Worm (Caenorhabditis elegans) whole organism, late embryonic: ENCODE measurements around the gene srx-2.

Source experiments
- T23F11.4 ChIP-seq: fragments of 200-800 bp; sonication (Bioruptor generic); optimal IDR thresholded peaks from 2 replicates; lab custom pipeline; 2018; ENCODE audit warnings: mild to moderate bottlenecking, missing genetic modification characterization, missing compliant biosample characterization
- ama-1 ChIP-seq: fragments of 150-350 bp; optimal IDR thresholded peaks from 2 replicates; lab custom pipeline; 2014
- ceh-19 ChIP-seq: fragments of 200-800 bp; sonication (Bioruptor generic); optimal IDR thresholded peaks from 2 replicates; lab custom pipeline; 2018; ENCODE audit warnings: mild to moderate bottlenecking, missing genetic modification characterization, missing compliant biosample characterization
- elt-2 ChIP-seq: sonication (generic microtip); optimal IDR thresholded peaks from 2 replicates; lab custom pipeline; 2016; ENCODE audit warnings: missing genetic modification reagents, missing genetic modification characterization, missing compliant biosample characterization
- elt-4 ChIP-seq: sonication (generic microtip); optimal IDR thresholded peaks from 2 replicates; lab custom pipeline; 2016; ENCODE audit warnings: missing genetic modification characterization, missing compliant biosample characterization
- fkh-10 ChIP-seq: fragments of 150-350 bp; optimal IDR thresholded peaks from 2 replicates; lab custom pipeline; 2014; ENCODE audit warnings: missing biosample characterization, missing genetic modification reagents, missing genetic modification characterization
- gmeb-2 ChIP-seq: sonication (generic microtip); optimal IDR thresholded peaks from 2 replicates; lab custom pipeline; 2016; ENCODE audit warnings: missing genetic modification characterization, inconsistent platforms, missing compliant biosample characterization
- lim-6 ChIP-seq: sonication (generic microtip); optimal IDR thresholded peaks from 2 replicates; lab custom pipeline; 2016; ENCODE audit warnings: missing genetic modification characterization, missing compliant biosample characterization
- nfya-1 ChIP-seq: sonication (generic microtip); optimal IDR thresholded peaks from 2 replicates; lab custom pipeline; 2017; ENCODE audit warnings: missing genetic modification characterization, mild to moderate bottlenecking, missing compliant biosample characterization, antibody characterized with exemption, moderate library complexity
- nhr-11 ChIP-seq: fragments of 150-350 bp; optimal IDR thresholded peaks from 2 replicates; lab custom pipeline; 2014; ENCODE audit warnings: missing biosample characterization, missing genetic modification characterization
- pqm-1 ChIP-seq: sonication (generic microtip); optimal IDR thresholded peaks from 2 replicates; lab custom pipeline; 2016; ENCODE audit warnings: missing genetic modification characterization, missing compliant biosample characterization
- tbx-2 ChIP-seq: sonication (generic microtip); optimal IDR thresholded peaks from 2 replicates; lab custom pipeline; 2016; ENCODE audit warnings: missing genetic modification characterization, missing compliant biosample characterization
- unc-3 ChIP-seq, 2 experiments: fragments of 200-800 bp in 1 of 2; sonication (Bioruptor generic) in 1 of 2; sonication (generic microtip) in 1 of 2; conservative IDR thresholded peaks in 1 of 2; optimal IDR thresholded peaks in 1 of 2; 2 replicates each; pipeline versions ENCODE4 v1.3.6 to Lab custom; 2016 to 2022; ENCODE audit warnings: missing compliant biosample characterization in 2 of 2, missing genetic modification characterization in 2 of 2, missing genetic modification reagents in 1 of 2

ce11 chrV:9001175-9001574 lies 8.1 kb upstream of the srx-2 start, which contains the start of gene F59E11.2:
- TF ChIP-seq ceh-19 (GFP tag; lab: Kevin White, UChicago): no peak
- TF ChIP-seq T23F11.4 (GFP tag; lab: Kevin White, UChicago): no peak
- TF ChIP-seq fkh-10 (GFP tag; lab: Kevin White, UChicago): no peak
- no peak for TF ChIP-seq nhr-11
- TF ChIP-seq unc-3 (GFP tag; conservative IDR thresholded peaks at IDR 0.05; lab: Robert Waterston, UW): no peak
- no peak for TF ChIP-seq unc-3 (tag; optimal IDR thresholded peaks at IDR 0.05; lab: Kevin White, UChicago)
- TF ChIP-seq tbx-2: no peak
- no peak for TF ChIP-seq ama-1 (lab: Kevin White, UChicago)
- TF ChIP-seq elt-2 (tag; lab: Kevin White, UChicago): no peak
- TF ChIP-seq gmeb-2 (tag; lab: Kevin White, UChicago): no peak
- no peak for TF ChIP-seq elt-4 (tag; lab: Kevin White, UChicago)
- TF ChIP-seq pqm-1 (tag; lab: Kevin White, UChicago): no peak
- TF ChIP-seq nfya-1: no peak
- no peak for TF ChIP-seq lim-6
